Fruit fly (Drosophila melanogaster) whole organism, larva: Measurements from ENCODE around the gene CG44038.

ENCODE experiments used
- noc ChIP-seq: fragments of 200-800 bp; sonication (Bioruptor generic); optimal IDR thresholded peaks from 3 replicates; lab custom pipeline; 2019; ENCODE audit warnings: missing biosample characterization, mild to moderate bottlenecking, missing genetic modification characterization, moderate library complexity

The CG44038 gene

DNA sequence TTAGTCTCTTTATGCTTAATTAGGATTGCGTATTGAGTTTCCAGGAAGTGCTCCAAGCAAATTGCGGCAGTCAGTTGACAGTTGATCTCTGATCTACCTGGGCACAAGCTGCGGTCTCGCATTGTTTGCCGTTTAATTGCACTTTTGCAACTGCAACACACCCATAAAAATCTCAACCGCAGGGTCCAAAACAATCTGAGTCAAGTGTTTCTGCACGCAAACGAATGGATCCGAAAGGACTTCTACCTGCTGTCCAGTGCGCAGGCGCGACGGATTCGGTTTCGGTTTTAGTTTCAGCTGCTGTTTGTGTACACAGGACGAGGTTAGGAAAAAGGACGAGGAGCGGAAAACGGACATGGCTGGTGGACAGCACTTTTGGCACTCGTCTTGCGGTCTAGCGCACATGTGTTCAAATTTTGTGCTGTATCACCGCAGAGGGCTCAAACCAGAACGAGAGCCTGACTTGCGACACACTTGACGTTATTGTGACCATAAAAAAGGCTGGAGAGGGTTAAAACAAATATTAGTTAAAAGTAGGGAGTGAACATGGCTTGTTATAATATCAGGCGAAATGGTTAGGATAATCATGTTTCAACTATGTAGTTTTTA lies 8.2 kb upstream of the CG44038 start:
- TF ChIP-seq noc (tag; lab: Kevin White, UChicago) = no peak

DNA sequence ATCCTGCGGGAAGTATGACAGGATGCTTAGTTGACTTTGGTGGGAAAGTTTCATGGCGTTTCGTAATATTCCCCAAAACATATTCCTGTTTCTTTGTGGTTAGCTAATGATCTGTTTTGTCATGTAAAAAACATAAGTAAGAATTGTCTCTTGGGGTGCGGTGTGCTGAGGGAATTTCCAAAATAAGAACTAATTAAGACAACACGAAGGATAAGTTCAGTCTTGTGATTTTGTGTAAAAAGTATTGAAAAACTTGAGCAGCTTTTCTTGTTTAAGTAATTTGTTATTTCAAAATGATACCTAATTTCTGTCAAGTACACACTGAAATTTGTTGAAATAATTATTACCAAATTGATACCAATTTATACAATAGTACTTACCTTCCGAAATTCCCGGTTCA lies 6.9 kb upstream of the CG44038 start, which contains the start of gene CG3942:
TSS of gene CG3942 (plus strand) at position 301 of the 400 bp plus-strand sequence.
- no peak for TF ChIP-seq noc (tag; lab: Kevin White, UChicago)

DNA sequence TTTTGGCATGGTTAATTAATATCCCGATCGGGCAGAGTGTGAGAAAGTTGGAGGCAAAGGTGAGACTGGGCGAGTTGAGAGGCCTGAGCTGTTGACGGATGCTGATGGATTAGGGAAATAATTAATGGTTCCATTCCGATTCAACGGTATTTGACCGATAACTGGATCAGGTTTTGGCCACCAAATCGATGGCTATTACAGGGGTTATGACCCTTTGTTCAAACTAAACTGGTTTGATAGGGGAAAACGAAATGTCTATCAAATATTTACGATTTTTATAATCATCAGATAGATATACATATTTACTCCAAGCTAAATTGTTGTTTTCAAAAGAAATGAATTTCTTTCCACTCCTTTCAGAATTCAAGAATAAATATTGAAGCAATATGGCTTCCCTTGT lies 2.3 kb upstream of the CG44038 start, which contains the start of the genes CG44037 and svp:
TSS of gene CG44037 (plus strand) at position 301 of the 400 bp plus-strand sequence.
TSS of gene svp (plus strand) at position 301 of the 400 bp plus-strand sequence.
- TF ChIP-seq noc (tag; lab: Kevin White, UChicago) = no peak

DNA sequence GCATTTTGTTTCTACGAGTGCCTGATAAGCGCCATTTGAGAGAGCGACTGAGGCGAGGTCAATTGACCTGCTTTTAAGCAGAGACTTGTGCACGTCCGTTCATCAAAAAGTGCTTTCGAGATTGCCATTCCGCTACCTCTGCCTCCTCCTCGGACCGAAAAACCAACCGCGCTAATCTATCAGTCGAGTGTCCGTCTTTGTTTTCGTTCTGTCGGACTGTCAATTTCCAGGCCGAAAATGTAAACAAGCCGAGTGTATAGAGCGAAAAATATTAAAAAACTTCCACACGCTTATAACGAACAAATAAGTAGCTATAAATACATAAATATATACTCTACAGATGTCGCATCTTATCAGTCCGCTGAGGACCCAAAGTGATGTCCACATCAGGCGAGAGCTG lies 1.8 kb upstream of the CG44038 start:
- TF ChIP-seq noc (tag; lab: Kevin White, UChicago) = peak; percentile 58

DNA sequence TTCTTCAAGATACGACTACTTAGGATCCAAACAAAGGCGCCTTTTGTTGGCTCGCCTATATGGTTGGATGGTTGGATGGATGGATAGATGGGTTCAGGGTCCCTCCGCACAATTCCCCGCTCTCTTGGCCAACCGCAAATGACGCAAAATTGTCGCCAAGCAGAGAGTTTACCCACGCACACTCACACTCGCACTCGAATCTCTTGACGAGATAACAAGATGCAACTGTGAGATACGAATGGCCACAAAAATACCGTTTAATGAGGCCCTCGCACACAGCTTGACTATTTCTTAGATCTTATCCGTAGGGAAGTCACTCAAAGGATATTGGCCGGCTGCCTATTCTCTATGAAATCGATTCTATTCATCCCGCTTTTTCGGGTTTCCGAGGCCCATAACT lies 950 bp upstream of the CG44038 start:
- no peak for TF ChIP-seq noc (tag; lab: Kevin White, UChicago)

DNA sequence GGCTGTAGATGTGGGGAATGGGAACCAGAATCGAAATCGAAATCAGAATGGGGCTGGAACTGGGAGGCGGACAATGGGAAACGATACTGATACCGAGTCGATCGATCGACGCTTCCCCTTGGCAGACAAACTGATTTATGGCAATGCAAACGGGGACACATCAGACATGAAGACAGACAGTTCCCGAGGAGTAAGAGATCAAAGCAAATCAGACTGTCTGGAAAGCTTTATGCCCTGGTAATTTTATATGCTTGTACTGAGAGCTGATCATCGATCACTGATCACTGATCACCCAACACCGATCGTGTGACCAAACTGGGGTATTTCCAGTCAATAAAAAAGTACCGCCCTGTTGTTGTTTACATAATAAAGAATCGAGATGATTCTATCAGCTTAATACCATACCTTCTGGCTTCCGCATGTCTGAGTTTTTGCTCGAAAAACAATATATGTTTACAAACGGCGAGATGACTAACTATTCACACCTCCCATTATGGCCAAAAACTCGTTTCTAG lies 9.2 kb downstream of the CG44038 start:
- TF ChIP-seq noc (tag; lab: Kevin White, UChicago) = no peak

DNA sequence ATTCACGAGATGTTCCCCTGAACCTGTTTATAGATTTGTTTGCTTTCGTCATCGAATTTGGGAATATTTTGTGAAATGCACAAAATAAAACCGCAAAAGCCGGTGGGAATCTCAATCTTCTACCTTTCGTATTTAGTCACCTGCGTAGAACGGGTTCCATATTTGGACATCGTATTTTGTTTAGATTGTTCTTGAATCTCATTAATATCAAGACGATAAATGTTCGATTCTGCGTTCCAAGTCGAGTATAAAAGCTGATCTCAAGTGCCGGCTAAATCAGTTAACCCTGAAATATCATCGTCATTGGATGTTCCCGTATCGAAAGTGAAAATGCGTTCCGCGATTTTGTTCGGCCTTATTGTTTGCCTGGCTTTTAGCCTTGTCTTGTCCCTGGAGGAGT lies 9.8 kb downstream of the CG44038 start, which contains the start of gene CG17738:
TSS of gene CG17738 (plus strand) at position 301 of the 400 bp plus-strand sequence.
- no peak for TF ChIP-seq noc (tag; lab: Kevin White, UChicago)

DNA sequence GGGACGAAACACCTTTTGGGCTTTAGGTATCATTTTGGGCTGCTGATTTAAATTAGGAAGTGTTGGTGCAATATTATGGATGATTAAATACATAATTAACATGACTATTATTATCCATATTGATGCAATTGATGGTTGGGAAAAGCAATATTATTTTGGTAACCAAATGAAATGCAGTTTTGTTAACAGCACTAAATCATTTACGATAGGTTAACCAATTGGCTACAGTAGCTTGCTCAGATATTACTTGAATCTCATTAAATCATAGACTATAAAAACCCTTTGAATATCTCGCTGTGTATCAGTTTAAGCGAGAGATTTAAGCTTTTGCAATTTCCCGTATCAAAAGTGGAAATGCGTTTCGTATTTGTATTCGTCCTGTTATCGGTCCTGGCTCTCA lies 12.1 kb downstream of the CG44038 start, which contains the start of gene Sfp87B:
TSS of gene Sfp87B (plus strand) at position 301 of the 400 bp plus-strand sequence.
- no peak for TF ChIP-seq noc (tag; lab: Kevin White, UChicago)

DNA sequence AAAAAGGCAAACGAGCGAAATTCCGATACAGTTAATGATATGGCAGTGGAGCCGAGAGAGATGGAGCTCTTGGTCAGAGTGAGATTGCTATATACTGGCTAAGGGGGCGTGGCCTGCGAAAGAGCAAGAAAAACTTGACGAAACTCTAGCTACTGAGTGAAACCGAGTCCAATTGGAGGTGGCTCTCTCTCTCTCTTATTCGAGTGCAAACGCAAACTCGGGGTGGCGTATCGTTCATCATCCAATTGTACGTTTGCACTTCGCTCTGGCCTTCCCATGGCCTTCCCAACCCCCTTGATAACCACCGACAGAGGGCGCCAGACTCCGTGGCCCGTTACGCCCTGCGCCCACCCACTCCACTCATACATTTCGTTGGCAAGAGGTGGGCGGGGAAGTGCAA lies 18.2 kb downstream of the CG44038 start:
- no peak for TF ChIP-seq noc (tag; lab: Kevin White, UChicago)

DNA sequence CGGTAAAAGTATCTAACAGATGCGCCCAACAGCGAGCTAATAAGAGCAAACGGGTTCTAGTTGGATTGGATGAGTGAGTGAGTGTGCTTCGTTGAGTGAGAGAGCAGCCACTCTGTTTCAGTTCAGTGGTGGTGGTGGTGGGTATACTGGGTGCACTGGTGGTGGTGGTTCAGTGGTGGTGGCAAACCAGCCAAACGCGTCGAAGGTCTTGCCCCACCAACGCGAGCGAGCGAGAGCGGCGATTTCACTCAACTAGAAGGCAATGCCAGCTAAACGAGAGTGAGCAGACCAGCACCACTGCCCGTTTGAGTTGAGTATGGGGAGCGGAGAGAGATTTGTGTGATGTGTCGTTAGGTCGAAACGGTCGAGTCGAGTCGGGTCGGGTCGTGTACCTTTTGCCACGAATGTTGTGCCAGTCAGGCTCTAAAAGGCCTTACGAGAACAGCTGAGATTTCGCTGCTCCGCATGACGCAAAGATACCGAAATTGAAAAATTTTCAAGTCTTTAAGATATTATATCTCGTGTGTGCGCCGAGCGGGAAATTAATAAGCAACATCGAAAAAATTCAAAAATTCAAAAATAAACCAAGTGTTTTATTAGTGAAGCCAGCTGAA lies 20.1 kb downstream of the CG44038 start:
- no peak for TF ChIP-seq noc (tag; lab: Kevin White, UChicago)

DNA sequence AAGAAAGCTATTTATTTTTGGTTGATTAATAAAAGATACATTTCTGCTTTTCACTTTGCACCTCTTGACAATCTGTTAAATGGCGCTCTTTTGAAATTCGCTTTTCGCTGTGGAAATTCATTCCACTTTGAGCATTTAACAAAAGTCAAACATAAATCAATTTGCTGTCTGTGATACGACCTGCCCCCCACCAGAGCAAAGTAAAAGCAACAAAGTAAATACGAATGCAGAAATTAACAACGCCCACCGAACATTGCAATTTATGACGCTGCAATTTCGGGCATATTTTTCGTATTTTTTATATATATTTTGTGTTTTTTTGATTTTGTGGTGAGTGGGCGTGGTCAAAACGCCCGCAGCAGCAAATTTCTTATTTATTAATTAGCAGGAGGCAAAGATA lies 24.8 kb downstream of the CG44038 start:
- no peak for TF ChIP-seq noc (tag; lab: Kevin White, UChicago)

DNA sequence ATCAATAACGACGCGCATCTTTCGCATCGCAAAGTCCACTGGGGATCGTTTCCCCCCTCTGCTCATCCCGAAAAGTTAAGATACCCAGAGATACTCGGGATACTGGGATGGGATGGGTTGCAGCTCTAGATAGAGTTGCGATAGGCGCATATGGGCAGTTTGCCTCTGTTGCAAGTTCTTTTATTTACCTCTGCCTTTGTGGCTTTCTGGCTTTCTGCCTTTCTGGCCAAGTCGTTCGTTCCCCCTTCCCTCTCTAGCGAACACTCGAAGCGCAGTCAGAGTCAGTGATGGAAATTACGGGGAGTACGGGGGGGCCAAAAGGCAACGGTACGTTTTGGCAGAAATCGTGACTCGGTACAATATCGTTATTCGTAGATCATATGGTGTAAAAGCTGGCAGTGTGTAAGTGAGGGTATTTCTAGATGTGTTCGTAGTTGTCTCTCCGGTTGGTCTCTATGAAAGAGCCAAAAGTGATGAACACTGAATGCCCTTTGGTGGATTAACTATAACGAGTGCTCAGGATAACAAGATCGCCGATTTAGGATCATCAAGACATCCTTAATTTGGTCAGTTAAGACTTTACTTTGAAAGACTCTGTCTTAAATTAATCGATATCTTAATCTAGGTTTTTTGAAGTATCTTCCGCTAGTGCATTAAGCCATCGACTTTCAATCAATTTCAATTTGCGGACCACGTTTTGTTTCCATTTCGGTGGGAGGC lies 28.0 kb downstream of the CG44038 start:
- no peak for TF ChIP-seq noc (tag; lab: Kevin White, UChicago)

DNA sequence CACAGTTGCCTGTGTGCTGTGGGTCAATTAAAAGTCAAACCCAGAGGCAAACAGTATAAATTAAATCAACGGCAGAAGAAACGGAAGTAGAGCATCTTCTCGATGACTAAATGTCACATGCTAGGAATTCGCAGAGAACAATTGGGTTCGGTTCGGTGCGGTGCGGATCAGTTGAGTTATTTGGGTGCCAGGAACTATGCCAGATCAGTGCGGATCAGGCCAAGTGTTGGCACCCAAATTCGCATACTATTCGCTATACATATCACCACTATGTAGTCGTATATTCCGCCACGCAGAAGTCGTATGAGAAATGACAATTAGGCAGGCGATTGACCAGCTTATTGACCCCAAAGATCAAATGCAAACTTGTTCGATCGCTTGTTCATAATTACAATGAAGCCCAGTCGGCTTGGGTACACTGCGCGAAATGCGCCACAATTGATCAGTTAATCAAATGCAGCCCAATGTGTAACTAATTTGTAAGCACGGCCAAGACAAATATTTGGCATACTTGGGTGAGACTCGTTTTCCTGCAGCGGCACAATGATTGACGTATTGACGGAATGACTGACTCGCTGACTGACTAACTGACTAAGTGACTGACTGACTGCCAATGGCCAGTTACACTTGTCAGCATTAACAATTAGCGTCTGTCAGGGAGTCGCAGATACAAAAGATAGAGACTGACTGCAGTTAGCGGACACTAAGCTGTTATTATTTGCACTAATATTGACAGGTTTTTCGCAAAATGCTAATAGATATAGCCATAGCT lies 29.9 kb downstream of the CG44038 start:
- no peak for TF ChIP-seq noc (tag; lab: Kevin White, UChicago)

DNA sequence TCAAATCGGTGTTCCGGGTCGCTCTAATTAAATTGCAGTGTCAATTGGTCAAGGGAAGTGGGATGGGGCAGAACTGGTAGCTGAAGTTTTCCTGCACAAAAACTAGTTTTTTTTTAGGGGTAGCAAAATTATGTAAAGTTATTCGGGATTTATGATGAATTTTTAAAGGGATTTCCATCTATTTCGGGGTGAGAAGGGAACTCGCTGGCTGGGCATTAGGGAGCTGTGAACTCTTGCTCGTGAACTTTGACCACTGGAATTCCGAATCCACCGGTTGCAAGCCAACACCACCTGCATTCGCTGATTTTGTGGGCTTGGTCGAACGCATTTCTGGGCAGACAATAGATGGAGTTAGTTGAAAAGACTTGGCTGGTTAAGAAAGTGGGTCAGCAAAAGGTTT lies 31.1 kb downstream of the CG44038 start:
- TF ChIP-seq noc (tag; lab: Kevin White, UChicago) = no peak

DNA sequence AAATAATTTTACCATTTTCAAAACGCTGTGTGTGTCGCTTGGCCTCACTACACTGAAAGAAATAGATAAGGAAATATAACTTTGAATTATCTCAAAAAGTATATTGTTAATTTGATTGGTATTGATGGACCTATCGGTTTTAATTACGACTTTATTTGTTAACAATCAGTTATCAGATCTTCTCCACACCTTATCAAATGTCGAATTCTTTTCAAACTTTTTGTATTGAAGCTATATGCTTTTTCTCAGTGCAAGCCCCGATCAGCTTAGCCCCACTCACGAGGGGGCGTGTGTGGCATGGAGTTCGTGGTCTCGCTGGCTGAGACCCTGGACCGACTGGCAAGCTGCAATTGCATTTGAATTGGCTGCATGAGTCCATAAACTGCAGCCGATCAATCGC lies 36.5 kb downstream of the CG44038 start:
- TF ChIP-seq noc (tag; lab: Kevin White, UChicago) = no peak
